Worm (Caenorhabditis elegans) whole organism, L4 larva: ENCODE measurements around the gene hlh-29.

Experiments used
- fkh-10 ChIP-seq: fragments of 150-350 bp; optimal IDR thresholded peaks from 2 replicates; lab custom pipeline; 2014; ENCODE audit warnings: missing biosample characterization, missing genetic modification reagents, missing genetic modification characterization
- hmg-1.1 ChIP-seq: fragments of 200-800 bp; sonication (Bioruptor generic); IDR thresholded peaks from 2 replicates; pipeline ENCODE4 v1.3.6; 2022; ENCODE audit warnings: missing genetic modification reagents, missing genetic modification characterization, missing compliant biosample characterization
- lin-39 ChIP-seq: fragments of 150-350 bp; optimal IDR thresholded peaks from 2 replicates; lab custom pipeline; 2014; ENCODE audit warnings: missing biosample characterization, missing genetic modification reagents, missing genetic modification characterization
- mes-2 ChIP-seq: sonication (generic microtip); optimal IDR thresholded peaks from 2 replicates; lab custom pipeline; 2016; ENCODE audit warnings: missing genotype, mild to moderate bottlenecking, missing genetic modification characterization, missing compliant biosample characterization; ENCODE audit not compliant: poor library complexity, severe bottlenecking
- nhr-41 ChIP-seq: fragments of 200-800 bp; sonication (Bioruptor generic); IDR thresholded peaks from 2 replicates; pipeline ENCODE4 v1.3.6; 2022; ENCODE audit warnings: missing genetic modification reagents, missing genetic modification characterization, missing compliant biosample characterization
- pha-4 ChIP-seq, 2 experiments: fragments of 150-350 bp in 1 of 2; fragments of 200-800 bp in 1 of 2; sonication (Bioruptor generic) in 1 of 2; IDR thresholded peaks in 1 of 2; optimal IDR thresholded peaks in 1 of 2; 2 replicates each; pipeline versions ENCODE4 v1.3.6 to Lab custom; 2014 to 2022; ENCODE audit warnings: missing genetic modification characterization in 2 of 2, missing genetic modification reagents in 2 of 2, missing biosample characterization in 1 of 2, missing compliant biosample characterization in 1 of 2
- pqm-1 ChIP-seq: sonication (generic microtip); optimal IDR thresholded peaks from 2 replicates; lab custom pipeline; 2017; ENCODE audit warnings: missing biosample characterization, missing genetic modification characterization
- spr-1 ChIP-seq: sonication (generic microtip); optimal IDR thresholded peaks from 2 replicates; lab custom pipeline; 2016; ENCODE audit warnings: mild to moderate bottlenecking, missing genetic modification characterization, missing compliant biosample characterization
- spr-3 ChIP-seq: fragments of 200-800 bp; sonication (Bioruptor generic); optimal IDR thresholded peaks from 2 replicates; lab custom pipeline; 2018; ENCODE audit warnings: mild to moderate bottlenecking, missing genetic modification characterization, missing compliant biosample characterization
- unc-130 ChIP-seq: sonication (generic microtip); optimal IDR thresholded peaks from 2 replicates; lab custom pipeline; 2016; ENCODE audit warnings: missing genetic modification reagents, missing genetic modification characterization, missing compliant biosample characterization

- TF ChIP-seq pqm-1 (tag; lab: Kevin White, UChicago) (no peak), mes-2 (tag; lab: Kevin White, UChicago) (no peak), fkh-10 (GFP tag; lab: Kevin White, UChicago) (peak; percentile 25), lin-39 (tag; lab: Kevin White, UChicago) (no peak), spr-1 (tag; lab: Kevin White, UChicago) (no peak), spr-3 (GFP tag; lab: Kevin White, UChicago) (no peak), nhr-41 (GFP tag; lab: Robert Waterston, UW) (no peak), pha-4 (GFP tag; IDR thresholded peaks at IDR 0.05; lab: Robert Waterston, UW) (no peak), pha-4 (tag; optimal IDR thresholded peaks at IDR 0.05; lab: Kevin White, UChicago) (no peak), unc-130 (GFP tag; lab: Kevin White, UChicago) (no peak), hmg-1.1 (no peak)
These were observed 30.1 kb downstream of the hlh-29 start for ce11 chrX:17518293-17518692.
